Fruit fly (Drosophila melanogaster): ENCODE data around the gene Tm2.

Tm2 gene

dm6 chr3R:15340052-15340732 is 30.2 kb downstream of the Tm2 start, which contains the start of gene SerRS-m (continued):
- TF ChIP-seq cg (GFP tag; optimal IDR thresholded peaks at IDR 0.05) (no peak), phol (tag; optimal IDR thresholded peaks at IDR 0.05) (peak; percentile 32), pan (optimal IDR thresholded peaks at IDR 0.05) (no peak), pan (GFP tag; optimal IDR thresholded peaks at IDR 0.05 in 1 of 2, IDR thresholded peaks at IDR 0.05 in 1 of 2) (no peak), CG4328 (GFP tag; optimal IDR thresholded peaks at IDR 0.05) (no peak), ap (GFP tag; IDR thresholded peaks at IDR 0.05) (no peak), CG4820 (GFP tag; optimal IDR thresholded peaks at IDR 0.05) (no peak), CG34376 (GFP tag; optimal IDR thresholded peaks at IDR 0.05) (no peak), gce (GFP tag; IDR thresholded peaks at IDR 0.05) (no peak), CG15479 (GFP tag; optimal IDR thresholded peaks at IDR 0.05) (no peak), CG2712 (tag; optimal IDR thresholded peaks at IDR 0.05) (peak; percentile 39), CG30403 (GFP tag; optimal IDR thresholded peaks at IDR 0.05) (no peak), scrt (GFP tag; optimal IDR thresholded peaks at IDR 0.05) (no peak), CG3847 (GFP tag; IDR thresholded peaks at IDR 0.05) (no peak), CG2875 (GFP tag; optimal IDR thresholded peaks at IDR 0.05) (peak; percentile 26), Kr (GFP tag; optimal IDR thresholded peaks at IDR 0.05) (no peak), CG11723 (GFP tag; optimal IDR thresholded peaks at IDR 0.05) (no peak), Doc3 (GFP tag; IDR thresholded peaks at IDR 0.05; ENCODE audit: partially characterized antibody) (no peak), CG7963 (GFP tag; IDR thresholded peaks at IDR 0.05; ENCODE audit: partially characterized antibody) (no peak), CG1529 (GFP tag; optimal IDR thresholded peaks at IDR 0.05) (no peak), CG12942 (GFP tag; optimal IDR thresholded peaks at IDR 0.05) (no peak), CG1024 (GFP tag; IDR thresholded peaks at IDR 0.05) (no peak), Fer2 (tag; optimal IDR thresholded peaks at IDR 0.05) (no peak), chif (GFP tag; optimal IDR thresholded peaks at IDR 0.05) (no peak), abd-A (tag; optimal IDR thresholded peaks at IDR 0.05) (no peak), nau (GFP tag; optimal IDR thresholded peaks at IDR 0.05) (no peak), CG13894 (tag; optimal IDR thresholded peaks at IDR 0.05) (no peak), tna (GFP tag; IDR thresholded peaks at IDR 0.05; ENCODE audit: partially characterized antibody) (no peak), salm (tag; optimal IDR thresholded peaks at IDR 0.05) (no peak), sima (GFP tag; optimal IDR thresholded peaks at IDR 0.05) (no peak), z (GFP tag; IDR thresholded peaks at IDR 0.05) (no peak), hbn (GFP tag; IDR thresholded peaks at IDR 0.05; ENCODE audit: partially characterized antibody) (no peak), crc (GFP tag; optimal IDR thresholded peaks at IDR 0.05) (no peak), Dip3 (GFP tag; optimal IDR thresholded peaks at IDR 0.05) (no peak), YL-1 (GFP tag; optimal IDR thresholded peaks at IDR 0.05) (no peak), emc (GFP tag; optimal IDR thresholded peaks at IDR 0.05) (no peak), CG31441 (GFP tag; IDR thresholded peaks at IDR 0.05) (no peak), corto (GFP tag; optimal IDR thresholded peaks at IDR 0.05) (no peak), Antp (GFP tag; optimal IDR thresholded peaks at IDR 0.05) (no peak), Scr (GFP tag; IDR thresholded peaks at IDR 0.05; ENCODE audit: partially characterized antibody) (no peak), CG3281 (GFP tag; optimal IDR thresholded peaks at IDR 0.05) (no peak), CG12104 (GFP tag; optimal IDR thresholded peaks at IDR 0.05) (no peak), CG8290 (GFP tag; optimal IDR thresholded peaks at IDR 0.05) (no peak), CG8290 (tag; optimal IDR thresholded peaks at IDR 0.05) (no peak), dysf (GFP tag; IDR thresholded peaks at IDR 0.05) (no peak), tio (GFP tag; optimal IDR thresholded peaks at IDR 0.05) (no peak), ara (GFP tag; IDR thresholded peaks at IDR 0.05) (no peak), gro (GFP tag; optimal IDR thresholded peaks at IDR 0.05) (no peak), CG12219 (GFP tag; optimal IDR thresholded peaks at IDR 0.05) (no peak), pho (GFP tag; optimal IDR thresholded peaks at IDR 0.05) (peak; percentile 1), pros (GFP tag; optimal IDR thresholded peaks at IDR 0.05) (no peak)
